Worm (Caenorhabditis elegans): Measurements from ENCODE around the gene ZC132.3.
"Not testable (repeated sequence)": the region's sequence is repeated elsewhere in the genome, so short reads cannot be mapped to it uniquely, and the experiment has no call there.

- not testable (repeated sequence) for TF ChIP-seq let-607 (tag; optimal IDR thresholded peaks at IDR 0.05); Y53F4B.3 (GFP tag; IDR thresholded peaks at IDR 0.05); attf-5 (GFP tag; optimal IDR thresholded peaks at IDR 0.05); unc-130 (GFP tag; optimal IDR thresholded peaks at IDR 0.05); aptf-2 (GFP tag; conservative IDR thresholded peaks at IDR 0.05)
Observed at ce11 chrV:4290093-4290492, 9.5 kb downstream of the ZC132.3 start, which contains the start of gene srh-193.

All from whole organism, young adult.